Fruit fly (Drosophila melanogaster) whole organism, wandering third instar larva: Measurements from ENCODE around the gene CG8010.

Experiments used
- CG9705 ChIP-seq: fragments of 200-800 bp; sonication (Bioruptor generic); optimal IDR thresholded peaks from 2 replicates; lab custom pipeline; 2018; ENCODE audit warnings: missing biosample characterization, mild to moderate bottlenecking, missing genetic modification characterization
- Hr83 ChIP-seq: fragments of 200-300 bp; sonication (Bioruptor generic); optimal IDR thresholded peaks from 2 replicates; lab custom pipeline; 2016; ENCODE audit warnings: missing biosample characterization, mild to moderate bottlenecking, missing genetic modification characterization, moderate library complexity; ENCODE audit not compliant: poor library complexity, severe bottlenecking
- OdsH ChIP-seq: fragments of 200-800 bp; sonication (Bioruptor generic); optimal IDR thresholded peaks from 2 replicates; lab custom pipeline; 2016; ENCODE audit warnings: missing biosample characterization, mild to moderate bottlenecking, missing genetic modification characterization
- br ChIP-seq: fragments of 200-800 bp; sonication (Bioruptor generic); optimal IDR thresholded peaks from 2 replicates; lab custom pipeline; 2016; ENCODE audit warnings: missing biosample characterization, missing genetic modification characterization
- fru ChIP-seq: fragments of 200-800 bp; sonication (Bioruptor generic); optimal IDR thresholded peaks from 3 replicates; lab custom pipeline; 2016; ENCODE audit warnings: missing biosample characterization, mild to moderate bottlenecking, missing genetic modification characterization
- h ChIP-seq: fragments of 200-800 bp; sonication (Bioruptor generic); optimal IDR thresholded peaks from 3 replicates; lab custom pipeline; 2016; ENCODE audit warnings: missing biosample characterization, mild to moderate bottlenecking, missing genetic modification characterization
- psq ChIP-seq: fragments of 200-800 bp; sonication (Bioruptor generic); optimal IDR thresholded peaks from 3 replicates; lab custom pipeline; 2017; ENCODE audit warnings: missing biosample characterization, mild to moderate bottlenecking, missing genetic modification characterization, moderate library complexity
- usp ChIP-seq: fragments of >200 bp; optimal IDR thresholded peaks from 2 replicates; lab custom pipeline; 2017; ENCODE audit warnings: missing biosample characterization, missing genetic modification characterization

DNA sequence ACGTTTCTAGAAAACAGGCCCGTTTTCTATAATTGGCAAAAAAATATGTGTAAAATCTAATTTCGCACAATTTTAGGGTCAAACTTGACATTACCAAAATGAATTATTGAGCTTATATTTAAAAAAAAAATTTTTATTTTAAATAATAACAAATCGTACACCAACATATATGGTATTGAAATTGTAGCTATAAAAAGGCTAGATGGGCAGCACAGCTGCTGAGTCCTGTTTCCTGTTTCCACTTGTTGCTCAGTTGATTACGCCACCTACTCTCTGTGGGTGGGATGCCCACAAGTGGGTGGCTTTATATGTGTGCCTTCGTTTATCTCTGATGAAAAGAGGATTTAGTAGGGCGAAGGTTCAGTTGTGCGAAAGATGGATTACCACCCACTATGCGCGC is 30.7 kb upstream of the CG8010 start:
- no peak for TF ChIP-seq br
- TF ChIP-seq CG9705: no peak
- TF ChIP-seq usp (GFP tag; lab: Kevin White, UChicago): no peak
- TF ChIP-seq fru: no peak
- no peak for TF ChIP-seq Hr83 (GFP tag; lab: Kevin White, UChicago)
- no peak for TF ChIP-seq OdsH (GFP tag; lab: Kevin White, UChicago)
- no peak for TF ChIP-seq psq (GFP tag; lab: Kevin White, UChicago)
- no peak for TF ChIP-seq h (GFP tag; lab: Kevin White, UChicago)
